Worm (Caenorhabditis elegans): ENCODE data around the gene nhr-101.

DNA sequence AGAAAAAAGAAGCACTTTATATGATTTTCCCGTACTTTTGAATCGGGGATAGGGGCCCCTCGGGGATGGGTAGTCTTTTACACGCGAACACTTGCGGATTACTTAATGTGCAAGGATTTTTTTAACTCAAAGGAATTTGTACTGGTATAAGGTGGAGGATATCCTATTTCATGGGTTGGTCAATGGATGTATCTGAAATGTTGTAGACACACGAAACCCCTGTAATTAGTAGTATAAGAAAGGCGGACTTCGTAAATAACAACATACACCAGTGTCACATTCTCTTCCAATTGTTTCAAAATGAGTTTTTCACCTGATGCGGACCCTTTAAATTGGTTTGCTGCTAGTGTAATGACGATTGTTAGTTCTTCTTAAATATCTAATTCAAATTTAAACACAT, 23.2 kb downstream of the nhr-101 start, which contains the start of gene srx-80:
- TF ChIP-seq F49E8.2 (tag; optimal IDR thresholded peaks at IDR 0.05; ENCODE audit: insufficient read depth) (no peak), C06A6.2 (GFP tag; conservative IDR thresholded peaks at IDR 0.05) (no peak), ceh-58 (GFP tag; IDR thresholded peaks at IDR 0.05) (no peak), dpl-1 (GFP tag; optimal IDR thresholded peaks at IDR 0.05) (no peak), cebp-1 (GFP tag; IDR thresholded peaks at IDR 0.05) (no peak), cebp-1 (tag; optimal IDR thresholded peaks at IDR 0.05) (no peak), ama-1 (optimal IDR thresholded peaks at IDR 0.05) (no peak), ama-1 (GFP tag; optimal IDR thresholded peaks at IDR 0.05) (no peak), C17E4.6 (GFP tag; IDR thresholded peaks at IDR 0.05) (no peak), nfya-1 (tag; optimal IDR thresholded peaks at IDR 0.05; ENCODE audit: borderline replicate concordance, insufficient read depth) (no peak), bed-2 (GFP tag; IDR thresholded peaks at IDR 0.05) (no peak), rcor-1 (GFP tag; IDR thresholded peaks at IDR 0.05) (no peak), ets-4 (GFP tag; optimal IDR thresholded peaks at IDR 0.05) (no peak), ceh-40 (GFP tag; IDR thresholded peaks at IDR 0.05) (no peak), Y53F4B.3 (GFP tag; IDR thresholded peaks at IDR 0.05) (no peak), attf-3 (GFP tag; conservative IDR thresholded peaks at IDR 0.05) (no peak)

All from whole organism, young adult.